Worm (Caenorhabditis elegans) whole organism, late embryonic: ENCODE results near the gene F13B12.4.

Source experiments
- C38D4.7 ChIP-seq: fragments of 200-800 bp; sonication (Bioruptor generic); optimal IDR thresholded peaks from 2 replicates; lab custom pipeline; 2018; ENCODE audit warnings: mild to moderate bottlenecking, missing genetic modification characterization, moderate library complexity, missing compliant biosample characterization
- ama-1 ChIP-seq: fragments of 150-350 bp; optimal IDR thresholded peaks from 2 replicates; lab custom pipeline; 2014
- fax-1 ChIP-seq: sonication (generic microtip); optimal IDR thresholded peaks from 2 replicates; lab custom pipeline; 2016; ENCODE audit warnings: missing genotype, missing genetic modification characterization, missing compliant biosample characterization
- fkh-10 ChIP-seq: fragments of 150-350 bp; optimal IDR thresholded peaks from 2 replicates; lab custom pipeline; 2014; ENCODE audit warnings: missing biosample characterization, missing genetic modification reagents, missing genetic modification characterization
- fkh-6 ChIP-seq: sonication (generic microtip); optimal IDR thresholded peaks from 2 replicates; lab custom pipeline; 2016; ENCODE audit warnings: missing genetic modification characterization, missing compliant biosample characterization
- hlh-15 ChIP-seq: sonication (generic microtip); optimal IDR thresholded peaks from 2 replicates; lab custom pipeline; 2016; ENCODE audit warnings: missing genetic modification characterization, missing compliant biosample characterization
- madf-2 ChIP-seq: sonication (generic microtip); optimal IDR thresholded peaks from 2 replicates; lab custom pipeline; 2017; ENCODE audit warnings: missing genetic modification characterization, missing compliant biosample characterization
- odd-2 ChIP-seq: sonication (generic microtip); optimal IDR thresholded peaks from 2 replicates; lab custom pipeline; 2017; ENCODE audit warnings: antibody characterized with exemption, mild to moderate bottlenecking, missing genetic modification characterization, missing compliant biosample characterization
- pha-4 ChIP-seq: fragments of 150-350 bp; optimal IDR thresholded peaks from 2 replicates; lab custom pipeline; 2018; ENCODE audit warnings: missing biosample characterization, missing genetic modification reagents, missing genetic modification characterization
- rnt-1 ChIP-seq: sonication (generic microtip); optimal IDR thresholded peaks from 2 replicates; lab custom pipeline; 2016; ENCODE audit warnings: missing genetic modification characterization, missing compliant biosample characterization
- zip-5 ChIP-seq: sonication (generic microtip); optimal IDR thresholded peaks from 2 replicates; lab custom pipeline; 2016; ENCODE audit warnings: missing genetic modification characterization, missing compliant biosample characterization

- TF ChIP-seq rnt-1 (tag; lab: Kevin White, UChicago) (no peak), fkh-10 (GFP tag; lab: Kevin White, UChicago) (no peak), pha-4 (no peak), madf-2 (tag; lab: Kevin White, UChicago) (no peak), hlh-15 (tag; lab: Kevin White, UChicago) (no peak), odd-2 (tag; lab: Kevin White, UChicago) (no peak), zip-5 (tag; lab: Kevin White, UChicago) (no peak), fkh-6 (tag; lab: Kevin White, UChicago) (no peak), fax-1 (tag; lab: Kevin White, UChicago) (no peak), ama-1 (lab: Kevin White, UChicago) (no peak), C38D4.7 (no peak)
These were observed 16.1 kb upstream of the F13B12.4 start for ce11 chrIV:10465764-10466163.
